Fruit fly (Drosophila melanogaster): ENCODE results near the gene CG12170.

CG12170 gene

DNA sequence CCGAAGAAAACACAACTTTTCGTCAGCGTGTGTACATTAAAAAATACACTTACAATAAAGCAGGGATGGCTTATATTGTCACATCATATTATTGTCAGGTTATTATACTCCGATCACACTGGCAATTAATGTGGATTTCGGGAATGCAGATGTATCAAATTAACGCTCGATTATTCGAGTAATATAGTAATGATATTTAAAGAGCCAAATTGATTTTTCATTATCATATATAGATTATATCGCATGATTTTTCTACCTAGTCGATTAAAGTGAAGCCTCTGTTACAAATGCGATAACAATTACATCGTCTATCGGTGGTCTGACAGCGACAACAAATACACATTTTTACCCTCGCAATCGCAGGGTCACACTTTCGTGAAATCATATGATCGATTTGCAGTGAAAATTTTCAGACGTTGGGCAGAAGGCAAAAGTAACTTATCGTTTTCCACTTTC is 45.6 kb upstream of the CG12170 start, which contains the start of the genes noi and Vha26 (continued):
- TF ChIP-seq HLH4C (GFP tag; IDR thresholded peaks at IDR 0.05; ENCODE audit: partially characterized antibody) (peak; percentile 69), fru (optimal IDR thresholded peaks at IDR 0.05) (no peak), zen2 (GFP tag; IDR thresholded peaks at IDR 0.05; ENCODE audit: partially characterized antibody) (no peak), maf-S (GFP tag; optimal IDR thresholded peaks at IDR 0.05) (peak; percentile 6), CG14965 (GFP tag; optimal IDR thresholded peaks at IDR 0.05; ENCODE audit: borderline replicate concordance) (no peak), da (GFP tag; optimal IDR thresholded peaks at IDR 0.05) (peak; percentile 8), unc-4 (GFP tag; IDR thresholded peaks at IDR 0.05; ENCODE audit: partially characterized antibody) (peak; percentile 45; the same call in 1 of the 2 replicates), Hsf (GFP tag; optimal IDR thresholded peaks at IDR 0.05) (peak; percentile 38), phol (tag; optimal IDR thresholded peaks at IDR 0.05) (peak; percentile 76), CG2129 (GFP tag; IDR thresholded peaks at IDR 0.05; ENCODE audit: partially characterized antibody) (peak; percentile 51), ham (GFP tag; IDR thresholded peaks at IDR 0.05) (no peak), bab2 (GFP tag; optimal IDR thresholded peaks at IDR 0.05) (peak; percentile 10), cato (GFP tag; optimal IDR thresholded peaks at IDR 0.05; ENCODE audit: borderline replicate concordance) (no peak), CG15696 (tag; optimal IDR thresholded peaks at IDR 0.05) (peak; percentile 56), GATAe (GFP tag; conservative IDR thresholded peaks at IDR 0.05) (no peak), Bdp1 (GFP tag; optimal IDR thresholded peaks at IDR 0.05) (peak; percentile 35), CG17912 (GFP tag; optimal IDR thresholded peaks at IDR 0.05) (no peak), CG18262 (tag; optimal IDR thresholded peaks at IDR 0.05) (peak; percentile 37), Optix (GFP tag; IDR thresholded peaks at IDR 0.05) (no peak), D19A (tag; optimal IDR thresholded peaks at IDR 0.05) (peak; percentile 95), Hr3 (GFP tag; optimal IDR thresholded peaks at IDR 0.05) (peak; percentile 28), row (GFP tag; IDR thresholded peaks at IDR 0.05) (peak; percentile 91), sima (GFP tag; optimal IDR thresholded peaks at IDR 0.05) (no peak), Fer1 (GFP tag; optimal IDR thresholded peaks at IDR 0.05) (peak; percentile 1), CG2712 (tag; optimal IDR thresholded peaks at IDR 0.05) (peak; percentile 74), Xbp1 (GFP tag; optimal IDR thresholded peaks at IDR 0.05) (peak; percentile 38), cas (GFP tag; IDR thresholded peaks at IDR 0.05) (no peak), CG7963 (GFP tag; IDR thresholded peaks at IDR 0.05; ENCODE audit: partially characterized antibody) (peak; percentile 51; the same call in 1 of the 3 replicates), C15 (GFP tag; IDR thresholded peaks at IDR 0.05) (no peak), CG1647 (GFP tag; optimal IDR thresholded peaks at IDR 0.05) (no peak), sd (tag; optimal IDR thresholded peaks at IDR 0.05) (no peak), pb (GFP tag; optimal IDR thresholded peaks at IDR 0.05) (no peak), Hand (GFP tag; optimal IDR thresholded peaks at IDR 0.05) (no peak), CG13123 (GFP tag; optimal IDR thresholded peaks at IDR 0.05) (no peak), gcm2 (GFP tag; optimal IDR thresholded peaks at IDR 0.05) (no peak), CG18764 (GFP tag; optimal IDR thresholded peaks at IDR 0.05) (peak; percentile 29), CG4617 (GFP tag; optimal IDR thresholded peaks at IDR 0.05; ENCODE audit: borderline replicate concordance) (peak; percentile 53), BEAF-32 (GFP tag; optimal IDR thresholded peaks at IDR 0.05) (peak; percentile 77), lbe (GFP tag; optimal IDR thresholded peaks at IDR 0.05) (no peak), CG2875 (GFP tag; optimal IDR thresholded peaks at IDR 0.05) (peak; percentile 12), vnd (GFP tag; IDR thresholded peaks at IDR 0.05; ENCODE audit: partially characterized antibody) (0 out of 3 replicates have a peak, but pooled peaks have one; percentile 45), ara (GFP tag; IDR thresholded peaks at IDR 0.05) (no peak), HLHmδ (GFP tag; optimal IDR thresholded peaks at IDR 0.05) (no peak), CG9727 (GFP tag; optimal IDR thresholded peaks at IDR 0.05) (peak; percentile 60), sr (GFP tag; IDR thresholded peaks at IDR 0.05) (no peak), esg (GFP tag; conservative IDR thresholded peaks at IDR 0.05) (no peak), Dip2 (GFP tag; IDR thresholded peaks at IDR 0.05) (no peak), dpn (GFP tag; optimal IDR thresholded peaks at IDR 0.05) (peak; percentile 16 to 21), CG17568 (GFP tag; optimal IDR thresholded peaks at IDR 0.05) (no peak), shn (GFP tag; optimal IDR thresholded peaks at IDR 0.05) (peak; percentile 20), Fer3 (tag; optimal IDR thresholded peaks at IDR 0.05) (peak; percentile 19)
